Worm (Caenorhabditis elegans) whole organism, L2 larva: ENCODE results near the gene F11G11.13.
"Not testable (repeated sequence)": the region's sequence is repeated elsewhere in the genome, so short reads cannot be mapped to it uniquely, and the experiment has no call there.

Experiments used
- C34F6.9 ChIP-seq: fragments of 150-350 bp; optimal IDR thresholded peaks from 2 replicates; lab custom pipeline; 2014; ENCODE audit warnings: missing biosample characterization, missing genetic modification characterization
- F13H6.1 ChIP-seq: sonication (generic microtip); optimal IDR thresholded peaks from 2 replicates; lab custom pipeline; 2016; ENCODE audit warnings: missing genetic modification characterization, missing compliant biosample characterization
- R02D3.7 ChIP-seq: fragments of 150-350 bp; optimal IDR thresholded peaks from 2 replicates; lab custom pipeline; 2014; ENCODE audit warnings: missing biosample characterization, missing genetic modification characterization
- Y55F3AM.14 ChIP-seq: fragments of 200-800 bp; sonication (Bioruptor generic); optimal IDR thresholded peaks from 2 replicates; lab custom pipeline; 2018; ENCODE audit warnings: mild to moderate bottlenecking, missing genetic modification characterization, missing compliant biosample characterization
- ZK546.5 ChIP-seq: sonication (generic microtip); optimal IDR thresholded peaks from 2 replicates; lab custom pipeline; 2017; ENCODE audit warnings: missing biosample characterization, missing genetic modification characterization
- alr-1 ChIP-seq: fragments of 150-350 bp; optimal IDR thresholded peaks from 2 replicates; lab custom pipeline; 2014; ENCODE audit warnings: missing biosample characterization, missing genetic modification characterization
- aly-2 ChIP-seq: fragments of 150-350 bp; optimal IDR thresholded peaks from 2 replicates; lab custom pipeline; 2014; ENCODE audit warnings: missing biosample characterization, missing genetic modification characterization
- ama-1 ChIP-seq: fragments of 150-350 bp; optimal IDR thresholded peaks from 2 replicates; lab custom pipeline; 2018; ENCODE audit warnings: inconsistent platforms
- blmp-1 ChIP-seq: sonication (generic microtip); optimal IDR thresholded peaks from 2 replicates; lab custom pipeline; 2017; ENCODE audit warnings: missing genetic modification characterization, mild to moderate bottlenecking, missing compliant biosample characterization, antibody characterized with exemption, moderate library complexity; ENCODE audit not compliant: insufficient read depth
- ceh-16 ChIP-seq: fragments of 150-350 bp; optimal IDR thresholded peaks from 2 replicates; lab custom pipeline; 2014; ENCODE audit warnings: missing biosample characterization, missing genetic modification characterization
- dmd-4 ChIP-seq: sonication (generic microtip); optimal IDR thresholded peaks from 2 replicates; lab custom pipeline; 2017; ENCODE audit warnings: missing biosample characterization, missing genetic modification characterization
- elt-3 ChIP-seq: sonication (generic microtip); optimal IDR thresholded peaks from 2 replicates; lab custom pipeline; 2017; ENCODE audit warnings: missing biosample characterization, missing genetic modification characterization
- fos-1 ChIP-seq: fragments of 150-350 bp; optimal IDR thresholded peaks from 2 replicates; lab custom pipeline; 2014; ENCODE audit warnings: missing biosample characterization, missing genetic modification characterization
- lin-11 ChIP-seq: fragments of 150-350 bp; sonication (generic microtip); optimal IDR thresholded peaks from 2 replicates; lab custom pipeline; 2014; ENCODE audit warnings: missing biosample characterization, missing genetic modification characterization, inconsistent platforms, mixed read lengths
- lin-13 ChIP-seq: fragments of 150-350 bp; optimal IDR thresholded peaks from 2 replicates; lab custom pipeline; 2014; ENCODE audit warnings: missing biosample characterization, missing genetic modification reagents, missing genetic modification characterization
- lsy-2 ChIP-seq, 2 experiments: fragments of 150-350 bp in 1 of 2; sonication (generic microtip) in 1 of 2; optimal IDR thresholded peaks; 2 replicates each; lab custom pipeline; 2014 to 2017; ENCODE audit warnings: missing biosample characterization in 2 of 2, missing genetic modification characterization in 2 of 2
- mab-5 ChIP-seq: fragments of 150-350 bp; optimal IDR thresholded peaks from 2 replicates; lab custom pipeline; 2014; ENCODE audit warnings: missing biosample characterization, missing genetic modification characterization
- mbf-1 ChIP-seq: sonication (generic microtip); optimal IDR thresholded peaks from 2 replicates; lab custom pipeline; 2017; ENCODE audit warnings: missing biosample characterization, missing genetic modification characterization
- nhr-10 ChIP-seq: sonication (generic microtip); optimal IDR thresholded peaks from 2 replicates; lab custom pipeline; 2017; ENCODE audit warnings: missing biosample characterization, missing genetic modification characterization
- nhr-129 ChIP-seq: fragments of 150-350 bp; optimal IDR thresholded peaks from 2 replicates; lab custom pipeline; 2014; ENCODE audit warnings: missing biosample characterization, missing genetic modification characterization
- nhr-21 ChIP-seq: fragments of 150-350 bp; optimal IDR thresholded peaks from 2 replicates; lab custom pipeline; 2014; ENCODE audit warnings: missing biosample characterization, missing genetic modification characterization
- nhr-23 ChIP-seq: fragments of 150-350 bp; optimal IDR thresholded peaks from 2 replicates; lab custom pipeline; 2014; ENCODE audit warnings: missing biosample characterization, missing genetic modification reagents, missing genetic modification characterization
- nhr-25 ChIP-seq: fragments of 150-350 bp; sonication (generic microtip); optimal IDR thresholded peaks from 3 replicates; lab custom pipeline; 2014; ENCODE audit warnings: missing biosample characterization, missing genetic modification characterization
- nhr-6 ChIP-seq: fragments of 150-350 bp; optimal IDR thresholded peaks from 2 replicates; lab custom pipeline; 2014; ENCODE audit warnings: missing biosample characterization, missing genetic modification characterization
- nhr-77 ChIP-seq: fragments of 150-350 bp; optimal IDR thresholded peaks from 2 replicates; lab custom pipeline; 2014; ENCODE audit warnings: missing biosample characterization, missing genetic modification characterization
- peb-1 ChIP-seq: fragments of 150-350 bp; optimal IDR thresholded peaks from 2 replicates; lab custom pipeline; 2014; ENCODE audit warnings: missing biosample characterization, missing genetic modification characterization
- sem-4 ChIP-seq: fragments of 150-350 bp; optimal IDR thresholded peaks from 2 replicates; lab custom pipeline; 2014; ENCODE audit warnings: missing biosample characterization, missing genetic modification reagents, missing genetic modification characterization
- skn-1 ChIP-seq: sonication (generic microtip); optimal IDR thresholded peaks from 2 replicates; lab custom pipeline; 2017; ENCODE audit warnings: missing biosample characterization, missing genetic modification characterization
- sma-3 ChIP-seq: sonication (generic microtip); optimal IDR thresholded peaks from 2 replicates; lab custom pipeline; 2016; ENCODE audit warnings: missing genetic modification reagents, missing genetic modification characterization, missing compliant biosample characterization
- snpc-4 ChIP-seq: fragments of 150-350 bp; optimal IDR thresholded peaks from 2 replicates; lab custom pipeline; 2014; ENCODE audit warnings: missing biosample characterization, missing genetic modification characterization
- unc-39 ChIP-seq: fragments of 150-350 bp; optimal IDR thresholded peaks from 2 replicates; lab custom pipeline; 2014; ENCODE audit warnings: missing biosample characterization, missing genetic modification characterization
- unc-55 ChIP-seq: fragments of 150-350 bp; sonication (generic microtip); optimal IDR thresholded peaks from 3 replicates; lab custom pipeline; 2014; ENCODE audit warnings: missing biosample characterization, missing genetic modification reagents, missing genetic modification characterization
- unc-62 ChIP-seq: fragments of 150-350 bp; optimal IDR thresholded peaks from 2 replicates; lab custom pipeline; 2014; ENCODE audit warnings: missing biosample characterization, missing genetic modification reagents, missing genetic modification characterization
- ztf-1 ChIP-seq: fragments of 200-800 bp; sonication (Bioruptor generic); conservative IDR thresholded peaks from 2 replicates; pipeline ENCODE4 v1.3.6; 2022; ENCODE audit warnings: missing genetic modification characterization, missing compliant biosample characterization
- ztf-11 ChIP-seq: sonication (generic microtip); optimal IDR thresholded peaks from 2 replicates; lab custom pipeline; 2017; ENCODE audit warnings: missing biosample characterization, missing genetic modification characterization
- ztf-4 ChIP-seq: fragments of 150-350 bp; optimal IDR thresholded peaks from 2 replicates; lab custom pipeline; 2014; ENCODE audit warnings: missing biosample characterization, missing genetic modification characterization

Gene F11G11.13

DNA sequence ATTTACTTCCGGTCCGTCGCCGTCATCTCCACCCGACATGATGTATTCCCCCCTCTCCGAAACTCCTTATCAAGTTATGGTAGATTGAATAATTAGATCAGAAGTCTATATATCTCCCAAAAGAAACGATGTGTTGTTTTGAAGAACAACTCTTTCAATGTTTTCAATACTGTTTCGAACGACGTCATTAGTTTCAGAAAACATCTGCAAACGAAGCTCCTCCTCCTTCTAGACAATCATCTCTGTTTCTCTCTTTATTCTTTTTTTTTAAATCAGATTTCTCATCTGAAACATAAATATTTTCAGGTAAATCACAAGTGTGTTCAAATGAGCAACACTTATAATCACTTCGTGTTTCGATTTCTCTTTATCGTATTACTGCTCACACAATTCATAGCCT is 26.1 kb downstream of the F11G11.13 start, which contains the start of gene T23B7.3:
Gene T23B7.3 (plus strand): TSS at position 301 of the 400 bp plus-strand sequence.
- no peak for TF ChIP-seq nhr-77 (tag; lab: Kevin White, UChicago)
- TF ChIP-seq peb-1, result no peak
- TF ChIP-seq aly-2 (tag; lab: Kevin White, UChicago), result no peak
- no peak for TF ChIP-seq blmp-1 (tag; lab: Kevin White, UChicago)
- TF ChIP-seq skn-1, result no peak
- no peak for TF ChIP-seq nhr-21 (tag; lab: Kevin White, UChicago)
- TF ChIP-seq sma-3 (GFP tag; lab: Kevin White, UChicago), result no peak
- TF ChIP-seq alr-1 (tag; lab: Kevin White, UChicago), result no peak
- TF ChIP-seq C34F6.9 (tag; lab: Kevin White, UChicago), result no peak
- TF ChIP-seq nhr-129, result no peak
- no peak for TF ChIP-seq ZK546.5 (tag; lab: Kevin White, UChicago)
- no peak for TF ChIP-seq R02D3.7 (tag; lab: Kevin White, UChicago)
- no peak for TF ChIP-seq elt-3 (tag; lab: Kevin White, UChicago)
- TF ChIP-seq Y55F3AM.14 (GFP tag; lab: Kevin White, UChicago), result no peak
- TF ChIP-seq ztf-4, result no peak
- TF ChIP-seq lin-13 (GFP tag; lab: Kevin White, UChicago), result no peak
- TF ChIP-seq lsy-2 (tag; optimal IDR thresholded peaks at IDR 0.05; lab: Kevin White, UChicago), result no peak

DNA sequence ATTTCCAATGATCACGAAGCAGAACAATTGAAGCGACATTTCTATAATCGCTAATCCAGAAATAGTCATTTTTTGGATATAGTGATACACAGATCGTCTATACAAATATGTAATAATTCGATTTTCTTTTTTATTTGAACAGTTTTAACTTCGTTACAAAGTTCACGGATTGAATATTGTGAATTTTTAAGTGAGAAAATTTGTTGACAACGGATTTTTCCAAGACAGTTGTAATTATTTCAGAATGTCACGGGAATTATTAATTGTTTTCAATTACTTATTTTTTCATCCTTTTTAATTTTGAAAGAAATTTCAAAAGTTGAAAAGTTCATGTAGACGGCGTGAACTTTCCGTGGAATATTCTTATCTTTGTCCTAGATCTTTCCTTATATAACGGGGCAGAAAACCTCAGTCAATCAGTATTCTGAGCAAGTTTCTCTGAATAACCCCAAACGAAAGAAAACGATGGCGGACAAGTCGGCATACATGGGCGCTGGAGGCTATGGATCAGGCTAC is 33.8 kb downstream of the F11G11.13 start, which contains the start of the genes T23B7.2 and nspd-4:
Gene T23B7.2 (minus strand): TSS at position 101 of the 516 bp plus-strand sequence.
Gene nspd-4 (plus strand): TSS at position 466 of the 516 bp plus-strand sequence.
- TF ChIP-seq lin-11; ceh-16 (tag; lab: Kevin White, UChicago); fos-1 (tag; lab: Kevin White, UChicago): not testable (repeated sequence)

DNA sequence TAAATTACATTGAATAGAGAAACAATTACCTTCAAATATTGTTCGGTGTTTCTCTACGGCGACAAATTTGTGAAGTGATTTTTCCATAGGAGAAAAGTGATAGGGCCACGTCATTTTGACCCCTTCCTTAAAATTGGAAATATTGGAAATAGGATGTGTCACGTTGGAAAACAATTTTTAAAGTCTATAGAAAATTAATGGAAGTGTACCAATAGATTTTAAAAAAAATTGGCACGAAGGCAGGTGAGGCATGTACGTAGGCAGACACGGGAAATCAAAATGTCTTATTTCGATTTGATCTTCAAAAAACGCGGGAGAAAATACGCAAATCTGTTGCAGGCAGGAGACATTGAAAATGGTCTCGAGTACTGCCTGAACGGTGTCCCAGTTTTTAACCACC is 38.3 kb downstream of the F11G11.13 start, which contains the start of gene C33F10.12:
Gene C33F10.12 (minus strand): TSS at position 101 of the 400 bp plus-strand sequence.
- no peak for TF ChIP-seq nhr-129
- TF ChIP-seq nhr-77 (tag; lab: Kevin White, UChicago), result no peak
- no peak for TF ChIP-seq alr-1 (tag; lab: Kevin White, UChicago)
- TF ChIP-seq nhr-10 (tag; lab: Kevin White, UChicago), result no peak
- TF ChIP-seq nhr-21 (tag; lab: Kevin White, UChicago), result no peak
- TF ChIP-seq ceh-16 (tag; lab: Kevin White, UChicago), result no peak
- no peak for TF ChIP-seq dmd-4 (tag; lab: Kevin White, UChicago)
- no peak for TF ChIP-seq mbf-1 (tag; lab: Kevin White, UChicago)
- TF ChIP-seq ztf-4, result no peak
- TF ChIP-seq peb-1, result no peak
- TF ChIP-seq ama-1, result no peak
- no peak for TF ChIP-seq ztf-1
- TF ChIP-seq F13H6.1 (tag; lab: Kevin White, UChicago), result no peak
- TF ChIP-seq Y55F3AM.14 (GFP tag; lab: Kevin White, UChicago), result no peak
- no peak for TF ChIP-seq nhr-25 (tag; lab: Kevin White, UChicago)
- no peak for TF ChIP-seq mab-5 (tag; lab: Kevin White, UChicago)

DNA sequence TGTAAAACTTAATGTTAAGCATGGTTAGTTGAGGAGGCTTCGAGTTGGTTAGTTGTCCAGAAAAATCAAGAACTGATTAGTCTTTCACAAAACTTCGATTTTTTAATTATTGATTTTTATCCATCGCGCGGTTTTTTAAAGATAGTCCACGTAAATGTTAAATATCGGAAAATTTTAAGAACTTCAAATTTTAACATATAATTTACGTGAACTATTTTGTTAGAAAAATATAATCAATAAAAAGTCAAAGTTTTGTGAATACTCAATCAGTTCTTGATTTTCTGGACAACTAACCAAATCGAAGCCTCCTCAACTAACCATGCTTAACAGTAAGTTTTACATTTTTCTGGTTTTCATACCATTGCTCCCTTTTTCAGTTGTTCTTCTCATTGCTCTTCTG is 41.2 kb downstream of the F11G11.13 start, which contains the start of the genes C33F10.11 and C33F10.1:
Gene C33F10.11 (minus strand): TSS at position 101 of the 400 bp plus-strand sequence.
Gene C33F10.1 (plus strand): TSS at position 263 of the 400 bp plus-strand sequence.
- TF ChIP-seq snpc-4 (tag; lab: Kevin White, UChicago) (no peak), F13H6.1 (tag; lab: Kevin White, UChicago) (no peak), C34F6.9 (tag; lab: Kevin White, UChicago) (no peak), nhr-25 (tag; lab: Kevin White, UChicago) (no peak), unc-62 (GFP tag; lab: Kevin White, UChicago) (no peak), mab-5 (tag; lab: Kevin White, UChicago) (no peak), nhr-6 (tag; lab: Kevin White, UChicago) (no peak), unc-39 (tag; lab: Kevin White, UChicago) (no peak), Y55F3AM.14 (GFP tag; lab: Kevin White, UChicago) (no peak), unc-55 (GFP tag; lab: Kevin White, UChicago) (no peak), sem-4 (tag; lab: Kevin White, UChicago) (no peak), nhr-23 (tag; lab: Kevin White, UChicago) (no peak), ztf-11 (tag; lab: Kevin White, UChicago) (no peak), fos-1 (tag; lab: Kevin White, UChicago) (no peak), nhr-129 (no peak)
